Worm (Caenorhabditis elegans) whole organism, early embryonic: Measurements from ENCODE around the gene scpl-4.

Experiments used
- ama-1 ChIP-seq: fragments of 150-350 bp; optimal IDR thresholded peaks from 2 replicates; lab custom pipeline; 2014
- scrt-1 ChIP-seq: fragments of 200-800 bp; sonication (Bioruptor generic); IDR thresholded peaks from 2 replicates; pipeline ENCODE4 v1.3.6; 2022; ENCODE audit warnings: missing genetic modification characterization, missing compliant biosample characterization
- tbx-37 ChIP-seq: fragments of 200-800 bp; sonication (Bioruptor generic); conservative IDR thresholded peaks from 2 replicates; pipeline ENCODE4 v1.3.6; 2022; ENCODE audit warnings: missing genetic modification reagents, missing genetic modification characterization, missing compliant biosample characterization

ce11 chrV:10574197-10574596, 24.7 kb upstream of the scpl-4 start:
- TF ChIP-seq ama-1 (lab: Kevin White, UChicago) (no peak), scrt-1 (GFP tag; lab: Robert Waterston, UW) (no peak), tbx-37 (GFP tag; lab: Robert Waterston, UW) (no peak)
